Fruit fly (Drosophila melanogaster): Measurements from ENCODE around the gene AdoR.

Gene AdoR

dm6 chr3R:30198793-30199192, 49.4 kb upstream of the AdoR start (continued):
- TF ChIP-seq ash1 (GFP tag; optimal IDR thresholded peaks at IDR 0.05) (peak; percentile 27), CG7928 (GFP tag; optimal IDR thresholded peaks at IDR 0.05) (no peak), Jarid2 (GFP tag; optimal IDR thresholded peaks at IDR 0.05) (no peak), bcd (GFP tag; optimal IDR thresholded peaks at IDR 0.05) (peak; percentile 1), Vsx1 (GFP tag; optimal IDR thresholded peaks at IDR 0.05) (peak; percentile 27), odd (GFP tag; optimal IDR thresholded peaks at IDR 0.05) (peak; percentile 16), CG13894 (tag; optimal IDR thresholded peaks at IDR 0.05) (peak; percentile 65), Fer2 (tag; optimal IDR thresholded peaks at IDR 0.05) (peak; percentile 0), cwo (GFP tag; optimal IDR thresholded peaks at IDR 0.05) (peak; percentile 38), Opbp (GFP tag; IDR thresholded peaks at IDR 0.05; ENCODE audit: partially characterized antibody) (no peak), Gsc (GFP tag; IDR thresholded peaks at IDR 0.05) (no peak), dmrt99B (tag; optimal IDR thresholded peaks at IDR 0.05) (no peak), CHES-1-like (GFP tag; optimal IDR thresholded peaks at IDR 0.05) (no peak), CG34422 (GFP tag; IDR thresholded peaks at IDR 0.05) (no peak), Awh (GFP tag; IDR thresholded peaks at IDR 0.05) (no peak), gsb-n (tag; optimal IDR thresholded peaks at IDR 0.05) (no peak), abd-A (tag; optimal IDR thresholded peaks at IDR 0.05) (no peak), CG12769 (tag; optimal IDR thresholded peaks at IDR 0.05) (peak; percentile 50), CG5180 (GFP tag; optimal IDR thresholded peaks at IDR 0.05) (peak; percentile 1), org-1 (GFP tag; optimal IDR thresholded peaks at IDR 0.05) (no peak), CG10431 (GFP tag; optimal IDR thresholded peaks at IDR 0.05) (peak; percentile 42), CG11085 (GFP tag; IDR thresholded peaks at IDR 0.05) (no peak), fd96Cb (tag; optimal IDR thresholded peaks at IDR 0.05) (no peak), twi (tag; optimal IDR thresholded peaks at IDR 0.05) (no peak), CG3281 (GFP tag; optimal IDR thresholded peaks at IDR 0.05) (peak; percentile 71), CG15479 (GFP tag; optimal IDR thresholded peaks at IDR 0.05) (no peak), Rfx (GFP tag; IDR thresholded peaks at IDR 0.05) (peak; percentile 43; the same call in 1 of the 2 replicates), nerfin-1 (tag; optimal IDR thresholded peaks at IDR 0.05) (no peak), CG12299 (tag; optimal IDR thresholded peaks at IDR 0.05) (no peak), CG17612 (GFP tag; IDR thresholded peaks at IDR 0.05) (no peak), aop (GFP tag; IDR thresholded peaks at IDR 0.05) (no peak), Dad (GFP tag; optimal IDR thresholded peaks at IDR 0.05) (no peak), fd3F (GFP tag; optimal IDR thresholded peaks at IDR 0.05) (peak; percentile 23), Lhr (GFP tag; optimal IDR thresholded peaks at IDR 0.05) (no peak), Optix (GFP tag; IDR thresholded peaks at IDR 0.05) (no peak), lbe (GFP tag; optimal IDR thresholded peaks at IDR 0.05) (no peak), Dbx (GFP tag; IDR thresholded peaks at IDR 0.05) (0 out of 3 replicates have a peak, but pooled peaks have one; percentile 37), pum (GFP tag; optimal IDR thresholded peaks at IDR 0.05) (no peak), fru (optimal IDR thresholded peaks at IDR 0.05) (no peak), vnd (GFP tag; IDR thresholded peaks at IDR 0.05; ENCODE audit: partially characterized antibody) (no peak), MBD-R2 (GFP tag; IDR thresholded peaks at IDR 0.05) (peak; percentile 14; the same call in 1 of the 2 replicates), ranshi (GFP tag; IDR thresholded peaks at IDR 0.05) (0 out of 2 replicates have a peak, but pooled peaks have one; percentile 10), CG11560 (tag; IDR thresholded peaks at IDR 0.05) (no peak), sqz (GFP tag; optimal IDR thresholded peaks at IDR 0.05) (no peak), CG11695 (GFP tag; IDR thresholded peaks at IDR 0.05) (no peak), CG13624 (GFP tag; optimal IDR thresholded peaks at IDR 0.05) (no peak), zfh1 (GFP tag; IDR thresholded peaks at IDR 0.05) (no peak), CG31224 (GFP tag; IDR thresholded peaks at IDR 0.05) (no peak), CG4328 (GFP tag; optimal IDR thresholded peaks at IDR 0.05) (peak; percentile 39), C15 (GFP tag; IDR thresholded peaks at IDR 0.05) (no peak), gsb (GFP tag; IDR thresholded peaks at IDR 0.05) (no peak), tap (tag; optimal IDR thresholded peaks at IDR 0.05) (no peak)

Measured in whole organism, embryonic.